Fruit fly (Drosophila melanogaster) whole organism, embryonic: ENCODE measurements around the gene mRpL28.

Source experiments
- Atf6 ChIP-seq: fragments of 200-800 bp; sonication (Bioruptor generic); IDR thresholded peaks from 2 replicates; pipeline ENCODE4 v1.3.6; 2022; ENCODE audit warnings: missing biosample characterization, missing genetic modification characterization
- Bgb ChIP-seq: fragments of 200-800 bp; sonication (Bioruptor generic); IDR thresholded peaks from 2 replicates; pipeline ENCODE4 v1.3.6; 2022; ENCODE audit warnings: missing biosample characterization, missing genetic modification characterization; ENCODE audit not compliant: partially characterized antibody
- CG10209 ChIP-seq: fragments of 200-800 bp; sonication (Bioruptor generic); optimal IDR thresholded peaks from 3 replicates; lab custom pipeline; 2017; ENCODE audit warnings: missing biosample characterization, mild to moderate bottlenecking, missing genetic modification characterization, missing genetic modification reagents
- CG10274 ChIP-seq: fragments of 200-800 bp; sonication (Bioruptor generic); optimal IDR thresholded peaks from 3 replicates; lab custom pipeline; 2017; ENCODE audit warnings: missing biosample characterization, mild to moderate bottlenecking, missing genetic modification characterization
- CG12155 ChIP-seq: fragments of 200-800 bp; sonication (Bioruptor generic); optimal IDR thresholded peaks from 3 replicates; lab custom pipeline; 2016; ENCODE audit warnings: missing biosample characterization, missing genetic modification characterization
- CG13287 ChIP-seq: fragments of 200-800 bp; sonication (Bioruptor generic); IDR thresholded peaks from 2 replicates; pipeline ENCODE4 v1.3.6; 2022; ENCODE audit warnings: missing biosample characterization, missing genetic modification characterization; ENCODE audit not compliant: partially characterized antibody
- CG34224 ChIP-seq: fragments of 200-800 bp; sonication (Bioruptor generic); IDR thresholded peaks from 3 replicates; pipeline ENCODE4 v1.3.6; 2022; ENCODE audit warnings: missing biosample characterization, missing genetic modification characterization; ENCODE audit not compliant: partially characterized antibody
- CG43689 ChIP-seq: fragments of 200-800 bp; sonication (Bioruptor generic); IDR thresholded peaks from 2 replicates; pipeline ENCODE4 v1.3.6; 2022; ENCODE audit warnings: missing biosample characterization, missing genetic modification characterization
- CG7963 ChIP-seq: fragments of 200-800 bp; sonication (Bioruptor generic); IDR thresholded peaks from 3 replicates; pipeline ENCODE4 v1.3.6; 2022; ENCODE audit warnings: missing biosample characterization, missing genetic modification characterization; ENCODE audit not compliant: partially characterized antibody
- CG9797 ChIP-seq: fragments of 200-800 bp; sonication (Bioruptor generic); optimal IDR thresholded peaks from 3 replicates; lab custom pipeline; 2018; ENCODE audit warnings: missing biosample characterization, mild to moderate bottlenecking, missing genetic modification characterization
- Dp ChIP-seq: fragments of 200-800 bp; sonication (Bioruptor generic); optimal IDR thresholded peaks from 2 replicates; lab custom pipeline; 2018; ENCODE audit warnings: missing biosample characterization, mild to moderate bottlenecking, missing genetic modification characterization, moderate library complexity
- E2f2 ChIP-seq: fragments of 200-800 bp; sonication (Bioruptor generic); IDR thresholded peaks from 2 replicates; pipeline ENCODE4 v1.3.6; 2022; ENCODE audit warnings: missing biosample characterization, missing genetic modification characterization
- MESR4 ChIP-seq: fragments of 200-800 bp; sonication (Bioruptor generic); optimal IDR thresholded peaks from 2 replicates; lab custom pipeline; 2018; ENCODE audit warnings: missing biosample characterization, mild to moderate bottlenecking, missing genetic modification characterization, moderate library complexity
- Meics ChIP-seq: fragments of 200-800 bp; sonication (Bioruptor generic); optimal IDR thresholded peaks from 2 replicates; lab custom pipeline; 2017; ENCODE audit warnings: missing biosample characterization, mild to moderate bottlenecking, missing genetic modification characterization
- Sry-β ChIP-seq: fragments of 200-800 bp; sonication (Bioruptor generic); optimal IDR thresholded peaks from 2 replicates; lab custom pipeline; 2018; ENCODE audit warnings: missing biosample characterization, mild to moderate bottlenecking, missing genetic modification characterization, moderate library complexity
- amos ChIP-seq: fragments of 200-800 bp; sonication (Bioruptor generic); IDR thresholded peaks from 2 replicates; pipeline ENCODE4 v1.3.6; 2022; ENCODE audit warnings: missing biosample characterization, missing genetic modification characterization; ENCODE audit not compliant: partially characterized antibody
- bcd ChIP-seq: fragments of 200-800 bp; sonication (Bioruptor generic); optimal IDR thresholded peaks from 2 replicates; lab custom pipeline; 2017; ENCODE audit warnings: missing biosample characterization, mild to moderate bottlenecking, missing genetic modification characterization
- caup ChIP-seq: fragments of 200-800 bp; sonication (Bioruptor generic); optimal IDR thresholded peaks from 3 replicates; lab custom pipeline; 2017; ENCODE audit warnings: missing biosample characterization, mild to moderate bottlenecking, missing genetic modification characterization, moderate library complexity; ENCODE audit not compliant: severe bottlenecking
- chinmo ChIP-seq: fragments of 200-800 bp; sonication (Bioruptor generic); IDR thresholded peaks from 4 replicates; pipeline ENCODE4 v1.3.6; 2022; ENCODE audit warnings: missing biosample characterization, missing genetic modification characterization; ENCODE audit not compliant: partially characterized antibody
- crp ChIP-seq, 2 experiments: fragments of 200-800 bp; sonication (Bioruptor generic); optimal IDR thresholded peaks; 2 replicates in 1 of 2; 3 replicates in 1 of 2; lab custom pipeline; 2017; ENCODE audit warnings: missing biosample characterization in 2 of 2, missing genetic modification characterization in 2 of 2, mild to moderate bottlenecking in 1 of 2, moderate library complexity in 1 of 2
- cwo ChIP-seq: fragments of 200-800 bp; sonication (Bioruptor generic); optimal IDR thresholded peaks from 3 replicates; lab custom pipeline; 2017; ENCODE audit warnings: missing biosample characterization, missing genetic modification characterization, mild to moderate bottlenecking, moderate library complexity, missing genetic modification reagents
- exex ChIP-seq: fragments of 200-800 bp; sonication (Bioruptor generic); optimal IDR thresholded peaks from 4 replicates; lab custom pipeline; 2018; ENCODE audit warnings: missing biosample characterization, mild to moderate bottlenecking, missing genetic modification characterization, moderate library complexity
- gfzf ChIP-seq: fragments of 200-800 bp; sonication (Bioruptor generic); optimal IDR thresholded peaks from 2 replicates; lab custom pipeline; 2016; ENCODE audit warnings: missing biosample characterization, mild to moderate bottlenecking, missing genetic modification characterization, moderate library complexity
- grau ChIP-seq: fragments of 200-800 bp; optimal IDR thresholded peaks from 3 replicates; lab custom pipeline; 2019; ENCODE audit warnings: missing biosample characterization, mild to moderate bottlenecking, missing genetic modification characterization, moderate library complexity
- grn ChIP-seq: fragments of 200-800 bp; sonication (Bioruptor generic); optimal IDR thresholded peaks from 3 replicates; lab custom pipeline; 2017; ENCODE audit warnings: missing biosample characterization, missing genetic modification characterization
- inv ChIP-seq: fragments of 200-800 bp; sonication (Bioruptor generic); IDR thresholded peaks from 2 replicates; pipeline ENCODE4 v1.3.6; 2022; ENCODE audit warnings: missing biosample characterization, missing genetic modification characterization; ENCODE audit not compliant: partially characterized antibody
- luna ChIP-seq: fragments of 200-800 bp; sonication (Bioruptor generic); optimal IDR thresholded peaks from 2 replicates; lab custom pipeline; 2016; ENCODE audit warnings: missing biosample characterization, missing genetic modification characterization
- maf-S ChIP-seq: fragments of 200-800 bp; sonication (Bioruptor generic); optimal IDR thresholded peaks from 2 replicates; lab custom pipeline; 2016; ENCODE audit warnings: missing biosample characterization, missing genetic modification characterization
- otp ChIP-seq: fragments of 200-800 bp; sonication (Bioruptor generic); IDR thresholded peaks from 3 replicates; pipeline ENCODE4, ENCODE4 v1.3.6; 2022; ENCODE audit warnings: missing biosample characterization, missing genetic modification characterization
- p53 ChIP-seq: fragments of 200-800 bp; sonication (Bioruptor generic); optimal IDR thresholded peaks from 2 replicates; lab custom pipeline; 2016; ENCODE audit warnings: missing biosample characterization, missing genetic modification characterization
- pzg ChIP-seq: fragments of 200-800 bp; sonication (Bioruptor generic); optimal IDR thresholded peaks from 3 replicates; lab custom pipeline; 2018; ENCODE audit warnings: missing biosample characterization, mild to moderate bottlenecking, missing genetic modification characterization, moderate library complexity
- salm ChIP-seq: fragments of 200-800 bp; sonication (Bioruptor generic); optimal IDR thresholded peaks from 2 replicates; lab custom pipeline; 2018; ENCODE audit warnings: missing biosample characterization, mild to moderate bottlenecking, missing genetic modification characterization
- scrt ChIP-seq: fragments of 200-800 bp; sonication (Bioruptor generic); optimal IDR thresholded peaks from 2 replicates; lab custom pipeline; 2018; ENCODE audit warnings: missing biosample characterization, mild to moderate bottlenecking, missing genetic modification characterization, moderate library complexity
- ssp ChIP-seq: fragments of 200-800 bp; sonication (Bioruptor generic); IDR thresholded peaks from 2 replicates; pipeline ENCODE4 v1.3.6; 2022; ENCODE audit warnings: missing biosample characterization, missing genetic modification characterization
- stwl ChIP-seq: fragments of 200-800 bp; sonication (Bioruptor generic); optimal IDR thresholded peaks from 3 replicates; lab custom pipeline; 2018; ENCODE audit warnings: missing biosample characterization, mild to moderate bottlenecking, missing genetic modification characterization, moderate library complexity

Gene mRpL28

DNA sequence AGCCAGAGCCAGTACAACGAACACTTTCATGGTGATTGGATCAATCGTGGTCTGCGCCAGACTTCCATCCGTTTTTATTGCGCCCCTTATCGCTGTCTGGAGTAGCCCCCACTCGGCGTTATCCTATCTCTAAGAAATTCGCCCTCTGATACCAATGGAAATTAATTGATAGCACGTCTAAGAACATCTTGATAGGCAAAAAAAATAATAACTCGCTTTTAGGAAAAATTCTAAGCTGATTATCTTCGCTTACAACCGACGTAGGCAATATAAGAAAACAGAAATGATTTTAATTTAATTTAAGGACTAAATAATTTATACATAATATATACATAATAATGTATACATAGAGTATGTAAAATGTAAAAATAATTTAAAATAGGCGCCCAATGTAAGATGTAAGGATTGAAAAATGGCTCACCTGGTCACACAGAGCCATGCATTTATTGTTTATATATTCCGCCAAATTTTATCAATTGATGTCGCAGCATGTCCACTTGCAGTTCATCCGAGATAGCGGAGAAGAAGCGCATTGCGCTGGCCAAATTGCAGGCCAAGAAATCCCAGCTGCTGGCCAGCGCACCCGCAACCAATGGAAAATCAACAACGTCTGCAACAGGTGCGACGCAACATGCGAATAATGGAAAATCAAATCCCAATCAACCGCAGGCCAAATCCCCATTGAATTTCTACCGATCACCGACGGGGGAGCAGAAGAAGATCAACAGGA, 18.5 kb upstream of the mRpL28 start, which contains the start of the genes Jon25Bi and Marcal1 (continued):
- TF ChIP-seq stwl (tag; lab: Kevin White, UChicago) = peak; percentile 55
- peak; percentile 61 for TF ChIP-seq Dp (GFP tag; lab: Kevin White, UChicago)
- TF ChIP-seq ssp (GFP tag; lab: Robert Waterston, UW) = no peak
- peak; percentile 21 for TF ChIP-seq pzg
- TF ChIP-seq amos = peak; percentile 50; the same call in 1 of the 2 replicates
- 0 out of 4 replicates have a peak, but pooled peaks have one; percentile 35 for TF ChIP-seq chinmo (GFP tag; lab: Robert Waterston, UW)
- 0 out of 3 replicates have a peak, but pooled peaks have one; percentile 26 for TF ChIP-seq CG34224 (GFP tag; lab: Robert Waterston, UW)
- TF ChIP-seq CG9797 (GFP tag; lab: Kevin White, UChicago) = peak; percentile 43
- TF ChIP-seq Meics (GFP tag; lab: Kevin White, UChicago) = no peak
- TF ChIP-seq gfzf (GFP tag; lab: Kevin White, UChicago) = peak; percentile 36
- peak; percentile 75 for TF ChIP-seq scrt (GFP tag; lab: Kevin White, UChicago)
- TF ChIP-seq CG13287 (GFP tag; lab: Robert Waterston, UW) = no peak
- TF ChIP-seq Bgb (GFP tag; lab: Robert Waterston, UW) = peak; percentile 29; the same call in 1 of the 2 replicates
- no peak for TF ChIP-seq CG7963 (GFP tag; lab: Robert Waterston, UW)
- peak; percentile 71 for TF ChIP-seq exex
- TF ChIP-seq E2f2 = peak; percentile 82
- peak; percentile 0 for TF ChIP-seq MESR4 (GFP tag; lab: Kevin White, UChicago)
- peak; percentile 44 for TF ChIP-seq grn
- no peak for TF ChIP-seq CG43689 (GFP tag; lab: Robert Waterston, UW)
- no peak for TF ChIP-seq CG10274 (GFP tag; lab: Kevin White, UChicago)
- peak in 1 of 2 experiments; percentile 65 for TF ChIP-seq crp (GFP tag; optimal IDR thresholded peaks at IDR 0.05; lab: Kevin White, UChicago)
- TF ChIP-seq Sry-β = no peak

DNA sequence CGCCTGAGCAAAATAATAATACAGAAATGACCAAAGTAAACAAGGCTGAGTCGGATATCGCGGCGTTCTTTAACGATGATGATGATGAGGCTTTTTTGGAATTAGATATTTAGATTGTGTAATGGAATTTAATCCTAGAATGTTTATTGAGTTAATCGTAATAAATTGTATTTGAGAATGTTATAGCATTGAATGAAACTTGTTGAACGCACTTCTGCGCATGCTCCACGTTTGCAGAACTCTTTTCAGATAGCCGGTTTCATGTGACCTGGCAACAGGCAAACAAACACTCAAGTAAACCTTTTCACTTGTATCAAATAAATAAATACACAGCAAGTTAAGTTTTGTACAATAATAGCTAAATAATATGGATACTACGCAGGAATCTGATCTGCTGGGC, 15.7 kb upstream of the mRpL28 start, which contains the start of gene CG34124:
Gene CG34124 (plus strand): TSS at position 301 of the 400 bp plus-strand sequence.
- TF ChIP-seq inv (GFP tag; lab: Robert Waterston, UW) (no peak), stwl (tag; lab: Kevin White, UChicago) (no peak), CG10209 (no peak), otp (GFP tag; lab: Robert Waterston, UW) (no peak), p53 (GFP tag; lab: Kevin White, UChicago) (no peak), luna (no peak), grau (tag; lab: Kevin White, UChicago) (no peak), cwo (GFP tag; lab: Kevin White, UChicago) (no peak), MESR4 (GFP tag; lab: Kevin White, UChicago) (no peak), maf-S (GFP tag; lab: Kevin White, UChicago) (no peak), Atf6 (GFP tag; lab: Robert Waterston, UW) (no peak), bcd (GFP tag; lab: Kevin White, UChicago) (no peak), caup (GFP tag; lab: Kevin White, UChicago) (no peak), CG12155 (GFP tag; lab: Kevin White, UChicago) (no peak), salm (no peak)
